Worm (Caenorhabditis elegans): ENCODE measurements around the gene Y43F8B.25.

- no peak for TF ChIP-seq zag-1 (tag; optimal IDR thresholded peaks at IDR 0.05)
- no peak for TF ChIP-seq nhr-25 (tag; optimal IDR thresholded peaks at IDR 0.05)
- no peak for TF ChIP-seq nhr-23 (tag; optimal IDR thresholded peaks at IDR 0.05)
- TF ChIP-seq nhr-11 (tag; optimal IDR thresholded peaks at IDR 0.05): no peak
- no peak for TF ChIP-seq ceh-16 (tag; optimal IDR thresholded peaks at IDR 0.05)
- TF ChIP-seq lin-39 (tag; optimal IDR thresholded peaks at IDR 0.05): no peak
- TF ChIP-seq gmeb-1 (tag; optimal IDR thresholded peaks at IDR 0.05): no peak
- TF ChIP-seq peb-1 (tag; optimal IDR thresholded peaks at IDR 0.05): no peak
These were observed 7.1 kb upstream of the Y43F8B.25 start, which contains the start of the genes Y43F8B.13 and Y43F8B.14 for ce11 chrV:19455650-19456049.

Data from whole organism, L2 larva.